Fruit fly (Drosophila melanogaster) whole organism, embryonic: Measurements from ENCODE around the gene CG10803.

Experiments used
- Ada2b ChIP-seq: fragments of 200-800 bp; sonication (Bioruptor generic); IDR thresholded peaks from 2 replicates; pipeline ENCODE4 v1.3.6; 2022; ENCODE audit warnings: missing biosample characterization, missing genetic modification characterization
- Aef1 ChIP-seq: fragments of 200-800 bp; sonication (Bioruptor generic); IDR thresholded peaks from 3 replicates; pipeline ENCODE4 v1.3.6; 2022; ENCODE audit warnings: missing biosample characterization, missing genetic modification characterization
- Asciz ChIP-seq: fragments of 200-800 bp; sonication (Bioruptor generic); optimal IDR thresholded peaks from 2 replicates; lab custom pipeline; 2017; ENCODE audit warnings: missing biosample characterization, mild to moderate bottlenecking, missing genetic modification characterization, missing genetic modification reagents
- Atf6 ChIP-seq: fragments of 200-800 bp; sonication (Bioruptor generic); IDR thresholded peaks from 2 replicates; pipeline ENCODE4 v1.3.6; 2022; ENCODE audit warnings: missing biosample characterization, missing genetic modification characterization
- Bteb2 ChIP-seq: fragments of 200-800 bp; sonication (Bioruptor generic); optimal IDR thresholded peaks from 2 replicates; lab custom pipeline; 2016; ENCODE audit warnings: missing biosample characterization, missing genetic modification characterization
- CG10543 ChIP-seq: fragments of 200-800 bp; sonication (Bioruptor generic); optimal IDR thresholded peaks from 3 replicates; lab custom pipeline; 2017; ENCODE audit warnings: missing biosample characterization, mild to moderate bottlenecking, missing genetic modification characterization, moderate library complexity
- CG11696 ChIP-seq: fragments of 200-800 bp; sonication (Bioruptor generic); IDR thresholded peaks from 2 replicates; pipeline ENCODE4 v1.3.6; 2022; ENCODE audit warnings: missing biosample characterization, missing genetic modification characterization
- CG13624 ChIP-seq: fragments of 200-800 bp; sonication (Bioruptor generic); optimal IDR thresholded peaks from 2 replicates; lab custom pipeline; 2016; ENCODE audit warnings: missing biosample characterization, missing genetic modification characterization
- CG14710 ChIP-seq: fragments of 200-800 bp; sonication (Bioruptor generic); optimal IDR thresholded peaks from 3 replicates; lab custom pipeline; 2019; ENCODE audit warnings: missing biosample characterization, mild to moderate bottlenecking, missing genetic modification characterization, moderate library complexity
- CG15073 ChIP-seq: fragments of 200-800 bp; sonication (Bioruptor generic); optimal IDR thresholded peaks from 2 replicates; lab custom pipeline; 2016; ENCODE audit warnings: missing biosample characterization, missing genetic modification characterization
- CG15601 ChIP-seq: fragments of 200-800 bp; sonication (Bioruptor generic); optimal IDR thresholded peaks from 3 replicates; lab custom pipeline; 2019; ENCODE audit warnings: missing biosample characterization, mild to moderate bottlenecking, missing genetic modification characterization, moderate library complexity
- CG16815 ChIP-seq: fragments of 200-800 bp; sonication (Bioruptor generic); optimal IDR thresholded peaks from 3 replicates; lab custom pipeline; 2017; ENCODE audit warnings: missing biosample characterization, mild to moderate bottlenecking, missing genetic modification characterization
- CG18011 ChIP-seq: fragments of 200-800 bp; sonication (Bioruptor generic); optimal IDR thresholded peaks from 2 replicates; lab custom pipeline; 2017; ENCODE audit warnings: missing biosample characterization, missing genetic modification characterization, mild to moderate bottlenecking, moderate library complexity, missing genotype
- CG3281 ChIP-seq: fragments of 200-800 bp; sonication (Bioruptor generic); optimal IDR thresholded peaks from 3 replicates; lab custom pipeline; 2017; ENCODE audit warnings: missing biosample characterization, mild to moderate bottlenecking, missing genetic modification characterization
- CG3838 ChIP-seq: fragments of 200-800 bp; sonication (Bioruptor generic); optimal IDR thresholded peaks from 3 replicates; lab custom pipeline; 2016; ENCODE audit warnings: missing biosample characterization, missing genetic modification characterization
- CG6254 ChIP-seq: fragments of 200-800 bp; sonication (Bioruptor generic); optimal IDR thresholded peaks from 3 replicates; lab custom pipeline; 2017; ENCODE audit warnings: mild to moderate bottlenecking, missing biosample characterization, missing genetic modification reagents, missing genetic modification characterization
- CG7556 ChIP-seq: fragments of 200-800 bp; sonication (Bioruptor generic); optimal IDR thresholded peaks from 2 replicates; lab custom pipeline; 2017; ENCODE audit warnings: missing biosample characterization, mild to moderate bottlenecking, missing genetic modification characterization
- CG7745 ChIP-seq: fragments of 200-800 bp; sonication (Bioruptor generic); optimal IDR thresholded peaks from 2 replicates; lab custom pipeline; 2018; ENCODE audit warnings: missing biosample characterization, mild to moderate bottlenecking, missing genetic modification characterization, moderate library complexity
- CG9437 ChIP-seq: fragments of 200-800 bp; sonication (Bioruptor generic); optimal IDR thresholded peaks from 2 replicates; lab custom pipeline; 2018; ENCODE audit warnings: missing biosample characterization, mild to moderate bottlenecking, missing genetic modification characterization
- CG9797 ChIP-seq: fragments of 200-800 bp; sonication (Bioruptor generic); optimal IDR thresholded peaks from 3 replicates; lab custom pipeline; 2018; ENCODE audit warnings: missing biosample characterization, mild to moderate bottlenecking, missing genetic modification characterization
- D19A ChIP-seq: fragments of 200-800 bp; optimal IDR thresholded peaks from 3 replicates; lab custom pipeline; 2019; ENCODE audit warnings: missing biosample characterization, mild to moderate bottlenecking, missing genetic modification characterization, moderate library complexity
- H2.0 ChIP-seq: fragments of 200-800 bp; sonication (Bioruptor generic); IDR thresholded peaks from 2 replicates; pipeline ENCODE4 v1.3.6; 2022; ENCODE audit warnings: missing biosample characterization, missing genetic modification characterization
- HLH4C ChIP-seq: fragments of 200-800 bp; sonication (Bioruptor generic); IDR thresholded peaks from 3 replicates; pipeline ENCODE4 v1.3.6; 2022; ENCODE audit warnings: missing biosample characterization, missing genetic modification characterization; ENCODE audit not compliant: partially characterized antibody
- Poxn ChIP-seq: fragments of 200-800 bp; sonication (Bioruptor generic); IDR thresholded peaks from 2 replicates; pipeline ENCODE4 v1.3.6; 2022; ENCODE audit warnings: missing biosample characterization, missing genetic modification characterization
- Six4 ChIP-seq: fragments of 200-800 bp; sonication (Bioruptor generic); optimal IDR thresholded peaks from 2 replicates; lab custom pipeline; 2016; ENCODE audit warnings: missing biosample characterization, missing genetic modification characterization
- Sox102F ChIP-seq: fragments of 200-800 bp; sonication (Bioruptor generic); optimal IDR thresholded peaks from 2 replicates; lab custom pipeline; 2018; ENCODE audit warnings: missing biosample characterization, mild to moderate bottlenecking, missing genetic modification characterization, moderate library complexity
- Usf ChIP-seq: fragments of 200-800 bp; sonication (Bioruptor generic); optimal IDR thresholded peaks from 2 replicates; lab custom pipeline; 2017; ENCODE audit warnings: missing genotype, missing biosample characterization, missing genetic modification characterization
- abd-A ChIP-seq: fragments of 200-800 bp; sonication (Bioruptor generic); optimal IDR thresholded peaks from 3 replicates; lab custom pipeline; 2019; ENCODE audit warnings: missing biosample characterization, mild to moderate bottlenecking, missing genetic modification characterization, moderate library complexity
- chif ChIP-seq, 2 experiments: fragments of 200-800 bp; sonication (Bioruptor generic); optimal IDR thresholded peaks; 3 replicates each; lab custom pipeline; 2016; ENCODE audit warnings: missing biosample characterization in 2 of 2, missing genetic modification characterization in 2 of 2
- cwo ChIP-seq: fragments of 200-800 bp; sonication (Bioruptor generic); optimal IDR thresholded peaks from 3 replicates; lab custom pipeline; 2017; ENCODE audit warnings: missing biosample characterization, missing genetic modification characterization, mild to moderate bottlenecking, moderate library complexity, missing genetic modification reagents
- dysf ChIP-seq: fragments of 200-800 bp; sonication (Bioruptor generic); IDR thresholded peaks from 3 replicates; pipeline ENCODE4 v1.3.6; 2022; ENCODE audit warnings: missing biosample characterization, missing genetic modification characterization
- exex ChIP-seq: fragments of 200-800 bp; sonication (Bioruptor generic); optimal IDR thresholded peaks from 4 replicates; lab custom pipeline; 2018; ENCODE audit warnings: missing biosample characterization, mild to moderate bottlenecking, missing genetic modification characterization, moderate library complexity
- fru ChIP-seq: fragments of >200 bp; optimal IDR thresholded peaks from 2 replicates; lab custom pipeline; 2017
- gem ChIP-seq: fragments of 200-800 bp; sonication (Bioruptor generic); optimal IDR thresholded peaks from 2 replicates; lab custom pipeline; 2019; ENCODE audit warnings: missing biosample characterization, mild to moderate bottlenecking, missing genetic modification characterization, moderate library complexity
- gfzf ChIP-seq: fragments of 200-800 bp; sonication (Bioruptor generic); optimal IDR thresholded peaks from 2 replicates; lab custom pipeline; 2016; ENCODE audit warnings: missing biosample characterization, mild to moderate bottlenecking, missing genetic modification characterization, moderate library complexity
- gt ChIP-seq: fragments of 200-800 bp; sonication (Bioruptor generic); IDR thresholded peaks from 2 replicates; pipeline ENCODE4 v1.3.6; 2022; ENCODE audit warnings: missing biosample characterization, missing genetic modification characterization
- her ChIP-seq: fragments of 200-800 bp; sonication (Bioruptor generic); optimal IDR thresholded peaks from 2 replicates; lab custom pipeline; 2016; ENCODE audit warnings: missing biosample characterization, missing genetic modification characterization
- hth ChIP-seq: fragments of >200 bp; optimal IDR thresholded peaks from 2 replicates; lab custom pipeline; 2017; ENCODE audit warnings: inconsistent platforms
- jigr1 ChIP-seq: fragments of 200-800 bp; sonication (Bioruptor generic); IDR thresholded peaks from 3 replicates; pipeline ENCODE4 v1.3.6; 2022; ENCODE audit warnings: missing biosample characterization, missing genetic modification characterization
- kay ChIP-seq: fragments of 200-800 bp; sonication (Bioruptor generic); optimal IDR thresholded peaks from 2 replicates; lab custom pipeline; 2016; ENCODE audit warnings: missing biosample characterization, missing genetic modification characterization
- lilli ChIP-seq: fragments of 200-800 bp; sonication (Bioruptor generic); optimal IDR thresholded peaks from 3 replicates; lab custom pipeline; 2016; ENCODE audit warnings: missing biosample characterization, missing genetic modification characterization
- lmd ChIP-seq: fragments of 200-800 bp; sonication (Bioruptor generic); IDR thresholded peaks from 2 replicates; pipeline ENCODE4 v1.3.6; 2022; ENCODE audit warnings: missing biosample characterization, missing genetic modification characterization
- run ChIP-seq: fragments of 200-800 bp; sonication (Bioruptor generic); optimal IDR thresholded peaks from 3 replicates; lab custom pipeline; 2018; ENCODE audit warnings: missing biosample characterization, mild to moderate bottlenecking, missing genetic modification characterization
- scrt ChIP-seq: fragments of 200-800 bp; sonication (Bioruptor generic); optimal IDR thresholded peaks from 2 replicates; lab custom pipeline; 2018; ENCODE audit warnings: missing biosample characterization, mild to moderate bottlenecking, missing genetic modification characterization, moderate library complexity
- sens ChIP-seq: fragments of 200-800 bp; sonication (Bioruptor generic); peaks from one replicate; lab custom pipeline; 2016; ENCODE audit warnings: missing biosample characterization, missing genetic modification characterization
- slbo ChIP-seq: fragments of 200-800 bp; sonication (Bioruptor generic); IDR thresholded peaks from 2 replicates; pipeline ENCODE4 v1.3.6; 2022; ENCODE audit warnings: missing biosample characterization, missing genetic modification characterization
- slp2 ChIP-seq: fragments of 200-800 bp; sonication (Bioruptor generic); optimal IDR thresholded peaks from 2 replicates; lab custom pipeline; 2016; ENCODE audit warnings: missing biosample characterization, missing genetic modification characterization
- sr ChIP-seq: fragments of 200-800 bp; sonication (Bioruptor generic); IDR thresholded peaks from 3 replicates; pipeline ENCODE4 v1.3.6; 2022; ENCODE audit warnings: missing biosample characterization, missing genetic modification characterization
- tio ChIP-seq: fragments of 200-800 bp; sonication (Bioruptor generic); optimal IDR thresholded peaks from 2 replicates; lab custom pipeline; 2017; ENCODE audit warnings: missing biosample characterization, missing genetic modification characterization, inconsistent platforms
- twi ChIP-seq: fragments of 200-800 bp; optimal IDR thresholded peaks from 2 replicates; lab custom pipeline; 2019; ENCODE audit warnings: missing biosample characterization, mild to moderate bottlenecking, missing genetic modification characterization, moderate library complexity
- vfl ChIP-seq: fragments of 200-800 bp; sonication (Bioruptor generic); optimal IDR thresholded peaks from 2 replicates; lab custom pipeline; 2016; ENCODE audit warnings: missing biosample characterization, missing genetic modification characterization
- yki ChIP-seq: fragments of >200 bp; optimal IDR thresholded peaks from 3 replicates; lab custom pipeline; 2018
- zen2 ChIP-seq: fragments of 200-800 bp; sonication (Bioruptor generic); IDR thresholded peaks from 3 replicates; pipeline ENCODE4 v1.3.6; 2022; ENCODE audit warnings: missing biosample characterization, missing genetic modification characterization; ENCODE audit not compliant: partially characterized antibody

The CG10803 gene

DNA sequence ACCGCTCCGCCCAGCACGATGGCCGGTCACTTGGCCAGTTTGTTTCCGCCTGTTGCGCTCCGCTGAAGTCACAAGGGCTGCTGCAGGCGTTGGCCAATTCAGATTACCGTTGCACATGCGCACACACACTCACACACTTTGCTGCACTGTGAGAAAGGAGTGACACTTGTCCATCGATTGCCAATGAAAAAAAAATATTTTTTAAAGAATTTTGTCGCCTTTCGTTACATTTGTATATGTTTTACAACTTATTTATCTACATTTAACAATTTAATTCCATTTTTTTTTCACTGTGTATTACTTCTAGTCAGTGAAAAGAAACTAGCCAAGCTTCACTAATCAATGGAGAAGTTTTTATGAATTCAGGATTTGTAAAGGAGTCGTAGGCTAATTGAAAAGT, 9.4 kb upstream of the CG10803 start (continued):
- no peak for TF ChIP-seq Atf6
- TF ChIP-seq CG10543 (GFP tag; lab: Kevin White, UChicago), result no peak
- TF ChIP-seq sens (GFP tag; lab: Kevin White, UChicago), result peak; percentile 90
- TF ChIP-seq HLH4C (GFP tag; lab: Robert Waterston, UW), result no peak
- no peak for TF ChIP-seq CG9797
- TF ChIP-seq Asciz (GFP tag; lab: Kevin White, UChicago), result peak; percentile 14
- peak; percentile 69 for TF ChIP-seq Sox102F (GFP tag; lab: Kevin White, UChicago)
- peak; percentile 7 for TF ChIP-seq CG16815 (GFP tag; lab: Kevin White, UChicago)
- TF ChIP-seq twi (tag; lab: Kevin White, UChicago), result no peak
- TF ChIP-seq chif (GFP tag; optimal IDR thresholded peaks at IDR 0.05; lab: Kevin White, UChicago), result peak; percentile 19 to 50
- TF ChIP-seq slbo (GFP tag; lab: Robert Waterston, UW), result no peak
- TF ChIP-seq CG14710 (tag; lab: Kevin White, UChicago), result peak; percentile 38
- TF ChIP-seq Ada2b, result peak; percentile 47
- no peak for TF ChIP-seq kay (GFP tag; lab: Kevin White, UChicago)
- peak; percentile 49; the same call in 1 of the 2 replicates for TF ChIP-seq lmd (GFP tag; lab: Robert Waterston, UW)
- TF ChIP-seq CG15073 (GFP tag; lab: Kevin White, UChicago), result no peak
- TF ChIP-seq vfl (GFP tag; lab: Kevin White, UChicago), result no peak
- TF ChIP-seq zen2 (GFP tag; lab: Robert Waterston, UW), result no peak
- TF ChIP-seq her (GFP tag; lab: Kevin White, UChicago), result no peak
- TF ChIP-seq D19A, result peak; percentile 11
- TF ChIP-seq jigr1 (GFP tag; lab: Robert Waterston, UW), result no peak
- TF ChIP-seq yki (lab: Kevin White, UChicago), result no peak
- no peak for TF ChIP-seq CG3838
- 0 out of 2 replicates have a peak, but pooled peaks have one; percentile 20 for TF ChIP-seq gt
- TF ChIP-seq Usf, result no peak
- TF ChIP-seq CG7745 (tag; lab: Kevin White, UChicago), result no peak
- TF ChIP-seq Bteb2 (GFP tag; lab: Kevin White, UChicago), result peak; percentile 13
- peak; percentile 35; the same call in 1 of the 2 replicates for TF ChIP-seq H2.0 (GFP tag; lab: Robert Waterston, UW)
- peak; percentile 4 for TF ChIP-seq CG6254 (GFP tag; lab: Kevin White, UChicago)
- no peak for TF ChIP-seq CG11696
- peak; percentile 58 for TF ChIP-seq tio (GFP tag; lab: Kevin White, UChicago)
- TF ChIP-seq Aef1 (GFP tag; lab: Robert Waterston, UW), result peak; percentile 18; the same call in 1 of the 3 replicates
- TF ChIP-seq run, result no peak
- no peak for TF ChIP-seq CG3281 (GFP tag; lab: Kevin White, UChicago)
- no peak for TF ChIP-seq CG15601 (tag; lab: Kevin White, UChicago)
- no peak for TF ChIP-seq Six4 (GFP tag; lab: Kevin White, UChicago)
- TF ChIP-seq gem (tag; lab: Kevin White, UChicago), result peak; percentile 75
- no peak for TF ChIP-seq fru (lab: Kevin White, UChicago)
- no peak for TF ChIP-seq scrt (GFP tag; lab: Kevin White, UChicago)
- TF ChIP-seq CG13624, result no peak
- no peak for TF ChIP-seq hth (lab: Kevin White, UChicago)
- TF ChIP-seq sr (GFP tag; lab: Robert Waterston, UW), result no peak
- TF ChIP-seq CG7556 (GFP tag; lab: Kevin White, UChicago), result peak; percentile 13
- no peak for TF ChIP-seq exex (tag; lab: Kevin White, UChicago)
- peak; percentile 28 for TF ChIP-seq lilli (GFP tag; lab: Kevin White, UChicago)
- TF ChIP-seq gfzf, result no peak
- no peak for TF ChIP-seq cwo
- TF ChIP-seq CG9437 (GFP tag; lab: Kevin White, UChicago), result peak; percentile 11
- no peak for TF ChIP-seq abd-A
- TF ChIP-seq Poxn (GFP tag; lab: Robert Waterston, UW), result no peak
- no peak for TF ChIP-seq dysf (GFP tag; lab: Robert Waterston, UW)
- no peak for TF ChIP-seq CG18011 (GFP tag; lab: Kevin White, UChicago)
- peak; percentile 9 for TF ChIP-seq slp2 (GFP tag; lab: Kevin White, UChicago)
